Fruit fly (Drosophila melanogaster) whole organism, embryonic: ENCODE measurements around the gene CG13252.

ENCODE experiments used
- Atf-2 ChIP-seq: fragments of 200-800 bp; sonication (Bioruptor generic); optimal IDR thresholded peaks from 2 replicates; lab custom pipeline; 2016; ENCODE audit warnings: missing biosample characterization, missing genetic modification characterization
- B-H1 ChIP-seq: fragments of 200-800 bp; sonication (Bioruptor generic); IDR thresholded peaks from 3 replicates; pipeline ENCODE4 v1.3.6; 2022; ENCODE audit warnings: missing biosample characterization, missing genetic modification characterization
- CG11695 ChIP-seq: fragments of 200-800 bp; sonication (Bioruptor generic); IDR thresholded peaks from 3 replicates; pipeline ENCODE4 v1.3.6; 2022; ENCODE audit warnings: missing biosample characterization, missing genetic modification characterization
- CG11723 ChIP-seq: fragments of 200-800 bp; sonication (Bioruptor generic); optimal IDR thresholded peaks from 2 replicates; lab custom pipeline; 2017; ENCODE audit warnings: missing biosample characterization, mild to moderate bottlenecking, missing genetic modification characterization
- CG13123 ChIP-seq: fragments of 200-800 bp; sonication (Bioruptor generic); optimal IDR thresholded peaks from 2 replicates; lab custom pipeline; 2016; ENCODE audit warnings: missing biosample characterization, missing genetic modification characterization
- CG14441 ChIP-seq: fragments of 200-800 bp; sonication (Bioruptor generic); IDR thresholded peaks from 2 replicates; pipeline ENCODE4 v1.3.6; 2022; ENCODE audit warnings: missing biosample characterization, missing genetic modification characterization
- CG15011 ChIP-seq: fragments of 200-800 bp; sonication (Bioruptor generic); optimal IDR thresholded peaks from 3 replicates; lab custom pipeline; 2018; ENCODE audit warnings: missing biosample characterization, mild to moderate bottlenecking, missing genetic modification characterization
- CG15601 ChIP-seq: fragments of 200-800 bp; sonication (Bioruptor generic); optimal IDR thresholded peaks from 3 replicates; lab custom pipeline; 2019; ENCODE audit warnings: missing biosample characterization, mild to moderate bottlenecking, missing genetic modification characterization, moderate library complexity
- CG15696 ChIP-seq: fragments of 200-800 bp; sonication (Bioruptor generic); optimal IDR thresholded peaks from 2 replicates; lab custom pipeline; 2019; ENCODE audit warnings: missing biosample characterization, mild to moderate bottlenecking, missing genetic modification characterization, moderate library complexity
- CG17361 ChIP-seq: fragments of 200-800 bp; sonication (Bioruptor generic); IDR thresholded peaks from 3 replicates; pipeline ENCODE4 v1.3.6; 2022; ENCODE audit warnings: missing biosample characterization, missing genetic modification characterization
- CG2129 ChIP-seq: fragments of 200-800 bp; sonication (Bioruptor generic); IDR thresholded peaks from 2 replicates; pipeline ENCODE4 v1.3.6; 2022; ENCODE audit warnings: missing biosample characterization, missing genetic modification characterization; ENCODE audit not compliant: partially characterized antibody
- CG2889 ChIP-seq: fragments of 200-800 bp; sonication (Bioruptor generic); IDR thresholded peaks from 3 replicates; pipeline ENCODE4 v1.3.6; 2022; ENCODE audit warnings: missing biosample characterization, missing genetic modification characterization
- CG31224 ChIP-seq: fragments of 200-800 bp; sonication (Bioruptor generic); IDR thresholded peaks from 2 replicates; pipeline ENCODE4 v1.3.6; 2022; ENCODE audit warnings: missing biosample characterization, missing genetic modification characterization
- CG31388 ChIP-seq: fragments of 200-800 bp; sonication (Bioruptor generic); optimal IDR thresholded peaks from 2 replicates; lab custom pipeline; 2016; ENCODE audit warnings: missing biosample characterization, missing genetic modification characterization
- CG4820 ChIP-seq: fragments of 200-800 bp; sonication (Bioruptor generic); optimal IDR thresholded peaks from 3 replicates; lab custom pipeline; 2016; ENCODE audit warnings: missing biosample characterization, missing genetic modification characterization
- CG4854 ChIP-seq: fragments of 200-800 bp; sonication (Bioruptor generic); optimal IDR thresholded peaks from 2 replicates; lab custom pipeline; 2016; ENCODE audit warnings: missing biosample characterization, missing genetic modification characterization, inconsistent platforms
- CG7271 ChIP-seq: fragments of 200-800 bp; sonication (Bioruptor generic); optimal IDR thresholded peaks from 2 replicates; lab custom pipeline; 2018; ENCODE audit warnings: missing biosample characterization, mild to moderate bottlenecking, missing genetic modification characterization, moderate library complexity
- CG7963 ChIP-seq: fragments of 200-800 bp; sonication (Bioruptor generic); IDR thresholded peaks from 3 replicates; pipeline ENCODE4 v1.3.6; 2022; ENCODE audit warnings: missing biosample characterization, missing genetic modification characterization; ENCODE audit not compliant: partially characterized antibody
- CG9727 ChIP-seq: fragments of 200-800 bp; sonication (Bioruptor generic); optimal IDR thresholded peaks from 3 replicates; lab custom pipeline; 2017; ENCODE audit warnings: missing biosample characterization, mild to moderate bottlenecking, missing genetic modification characterization
- D19B ChIP-seq: fragments of 200-800 bp; sonication (Bioruptor generic); optimal IDR thresholded peaks from 2 replicates; lab custom pipeline; 2017; ENCODE audit warnings: missing biosample characterization, mild to moderate bottlenecking, missing genetic modification characterization
- Deaf1 ChIP-seq: fragments of 200-800 bp; optimal IDR thresholded peaks from 3 replicates; lab custom pipeline; 2019; ENCODE audit warnings: missing biosample characterization, mild to moderate bottlenecking, missing genetic modification characterization, moderate library complexity
- Dek ChIP-seq: fragments of 200-800 bp; sonication (Bioruptor generic); optimal IDR thresholded peaks from 3 replicates; lab custom pipeline; 2019; ENCODE audit warnings: missing biosample characterization, mild to moderate bottlenecking, missing genetic modification characterization, moderate library complexity
- Doc2 ChIP-seq: fragments of 200-800 bp; sonication (Bioruptor generic); IDR thresholded peaks from 2 replicates; pipeline ENCODE4 v1.3.6; 2022; ENCODE audit warnings: missing biosample characterization, missing genetic modification characterization
- Hmr ChIP-seq: fragments of 200-800 bp; sonication (Bioruptor generic); optimal IDR thresholded peaks from 3 replicates; lab custom pipeline; 2017; ENCODE audit warnings: mild to moderate bottlenecking, missing biosample characterization, missing genetic modification reagents, missing genetic modification characterization
- Nf-YA ChIP-seq: fragments of 200-800 bp; sonication (Bioruptor generic); IDR thresholded peaks from 2 replicates; pipeline ENCODE4 v1.3.6; 2022; ENCODE audit warnings: missing biosample characterization, missing genetic modification characterization
- Optix ChIP-seq: fragments of 200-800 bp; sonication (Bioruptor generic); IDR thresholded peaks from 3 replicates; pipeline ENCODE4 v1.3.6; 2022; ENCODE audit warnings: missing biosample characterization, missing genetic modification characterization
- Rx ChIP-seq: fragments of 200-800 bp; sonication (Bioruptor generic); IDR thresholded peaks from 2 replicates; pipeline ENCODE4 v1.3.6; 2022; ENCODE audit warnings: missing biosample characterization, missing genetic modification characterization
- Sox102F ChIP-seq: fragments of 200-800 bp; sonication (Bioruptor generic); optimal IDR thresholded peaks from 2 replicates; lab custom pipeline; 2018; ENCODE audit warnings: missing biosample characterization, mild to moderate bottlenecking, missing genetic modification characterization, moderate library complexity
- Sry-β ChIP-seq: fragments of 200-800 bp; sonication (Bioruptor generic); optimal IDR thresholded peaks from 2 replicates; lab custom pipeline; 2018; ENCODE audit warnings: missing biosample characterization, mild to moderate bottlenecking, missing genetic modification characterization, moderate library complexity
- Vsx1 ChIP-seq: fragments of 200-800 bp; sonication (Bioruptor generic); optimal IDR thresholded peaks from 2 replicates; lab custom pipeline; 2017; ENCODE audit warnings: missing biosample characterization, mild to moderate bottlenecking, missing genetic modification characterization, missing genetic modification reagents
- YL-1 ChIP-seq: fragments of 200-800 bp; sonication (Bioruptor generic); optimal IDR thresholded peaks from 3 replicates; lab custom pipeline; 2017; ENCODE audit warnings: missing biosample characterization, mild to moderate bottlenecking, missing genetic modification characterization
- al ChIP-seq: fragments of 200-800 bp; sonication (Bioruptor generic); IDR thresholded peaks from 2 replicates; pipeline ENCODE4 v1.3.6; 2022; ENCODE audit warnings: missing biosample characterization, missing genetic modification characterization
- dan ChIP-seq: fragments of 200-800 bp; sonication (Bioruptor generic); IDR thresholded peaks from 2 replicates; pipeline ENCODE4 v1.3.6; 2022; ENCODE audit warnings: missing biosample characterization, missing genetic modification characterization
- dmrt11E ChIP-seq: fragments of 200-800 bp; sonication (Bioruptor generic); optimal IDR thresholded peaks from 3 replicates; lab custom pipeline; 2018; ENCODE audit warnings: missing biosample characterization, mild to moderate bottlenecking, missing genetic modification characterization, moderate library complexity
- esg ChIP-seq: fragments of 200-800 bp; sonication (Bioruptor generic); conservative IDR thresholded peaks from 2 replicates; pipeline ENCODE4 v1.3.6; 2022; ENCODE audit warnings: missing biosample characterization, missing genetic modification characterization
- fru ChIP-seq: fragments of >200 bp; optimal IDR thresholded peaks from 2 replicates; lab custom pipeline; 2017
- lov ChIP-seq, 2 experiments: fragments of 200-800 bp in 1 of 2; fragments of >200 bp in 1 of 2; sonication (Bioruptor generic) in 1 of 2; IDR thresholded peaks in 1 of 2; optimal IDR thresholded peaks in 1 of 2; 2 replicates in 1 of 2; 3 replicates in 1 of 2; pipeline versions ENCODE4 v1.3.6 to Lab custom; 2017 to 2022; ENCODE audit warnings: missing biosample characterization in 1 of 2, missing genetic modification characterization in 1 of 2
- luna ChIP-seq: fragments of 200-800 bp; sonication (Bioruptor generic); optimal IDR thresholded peaks from 2 replicates; lab custom pipeline; 2016; ENCODE audit warnings: missing biosample characterization, missing genetic modification characterization
- pho ChIP-seq: fragments of 200-800 bp; sonication (Bioruptor generic); optimal IDR thresholded peaks from 2 replicates; lab custom pipeline; 2016; ENCODE audit warnings: missing biosample characterization, missing genetic modification characterization
- prd ChIP-seq, 3 experiments: fragments of >200 bp in 2 of 3; fragments of 200-800 bp in 1 of 3; sonication (Bioruptor generic) in 1 of 3; optimal IDR thresholded peaks in 2 of 3; IDR thresholded peaks in 1 of 3; 2 replicates in 2 of 3; 3 replicates in 1 of 3; pipeline versions ENCODE4 v1.3.6 to Lab custom; 2017 to 2022; ENCODE audit warnings: missing biosample characterization in 1 of 3, missing genetic modification characterization in 1 of 3
- row ChIP-seq: fragments of 200-800 bp; sonication (Bioruptor generic); IDR thresholded peaks from 3 replicates; pipeline ENCODE4 v1.3.6; 2022; ENCODE audit warnings: missing biosample characterization, missing genetic modification characterization
- run ChIP-seq: fragments of 200-800 bp; sonication (Bioruptor generic); optimal IDR thresholded peaks from 3 replicates; lab custom pipeline; 2018; ENCODE audit warnings: missing biosample characterization, mild to moderate bottlenecking, missing genetic modification characterization
- salm ChIP-seq: fragments of 200-800 bp; sonication (Bioruptor generic); optimal IDR thresholded peaks from 2 replicates; lab custom pipeline; 2018; ENCODE audit warnings: missing biosample characterization, mild to moderate bottlenecking, missing genetic modification characterization
- sens ChIP-seq: fragments of 200-800 bp; sonication (Bioruptor generic); peaks from one replicate; lab custom pipeline; 2016; ENCODE audit warnings: missing biosample characterization, missing genetic modification characterization
- sens-2 ChIP-seq: fragments of 200-800 bp; sonication (Bioruptor generic); IDR thresholded peaks from 2 replicates; pipeline ENCODE4 v1.3.6; 2022; ENCODE audit warnings: missing biosample characterization, missing genetic modification characterization
- tin ChIP-seq: fragments of 200-800 bp; sonication (Bioruptor generic); optimal IDR thresholded peaks from 3 replicates; lab custom pipeline; 2016; ENCODE audit warnings: missing biosample characterization, missing genetic modification characterization
- trem ChIP-seq: fragments of 200-800 bp; optimal IDR thresholded peaks from 3 replicates; lab custom pipeline; 2019; ENCODE audit warnings: missing biosample characterization, mild to moderate bottlenecking, missing genetic modification characterization, moderate library complexity

Gene CG13252

dm6 chr3L:20784812-20785671, 54.7 kb downstream of the CG13252 start (continued):
- TF ChIP-seq Hmr = peak; percentile 58
- peak; percentile 35; the same call in 1 of the 2 replicates for TF ChIP-seq sens-2 (GFP tag; lab: Robert Waterston, UW)
- no peak; the same call in 2 of the 3 replicates for TF ChIP-seq B-H1 (GFP tag; lab: Robert Waterston, UW)
- peak; percentile 35 for TF ChIP-seq CG15696 (tag; lab: Kevin White, UChicago)
- TF ChIP-seq D19B = peak; percentile 30
- TF ChIP-seq Doc2 (GFP tag; lab: Robert Waterston, UW) = no peak
- peak; percentile 2 for TF ChIP-seq CG4854
- peak; percentile 4 for TF ChIP-seq luna
- no peak for TF ChIP-seq CG15011 (GFP tag; lab: Kevin White, UChicago)
- no peak for TF ChIP-seq CG2889 (GFP tag; lab: Robert Waterston, UW)
- TF ChIP-seq Dek (tag; lab: Kevin White, UChicago) = peak; percentile 67
- no peak for TF ChIP-seq lov (optimal IDR thresholded peaks at IDR 0.05; lab: Kevin White, UChicago)
- TF ChIP-seq lov (GFP tag; IDR thresholded peaks at IDR 0.05; lab: Robert Waterston, UW) = no peak
- TF ChIP-seq fru (lab: Kevin White, UChicago) = no peak
- no peak for TF ChIP-seq Sox102F (GFP tag; lab: Kevin White, UChicago)
- no peak for TF ChIP-seq al (GFP tag; lab: Robert Waterston, UW)
- no peak for TF ChIP-seq Atf-2 (GFP tag; lab: Kevin White, UChicago)
- TF ChIP-seq dmrt11E (tag; lab: Kevin White, UChicago) = peak; percentile 44
- TF ChIP-seq CG7271 = no peak
- TF ChIP-seq CG9727 (GFP tag; lab: Kevin White, UChicago) = peak; percentile 60
- TF ChIP-seq dan (GFP tag; lab: Robert Waterston, UW) = no peak
- TF ChIP-seq CG31224 (GFP tag; lab: Robert Waterston, UW) = no peak
- TF ChIP-seq CG4820 (GFP tag; lab: Kevin White, UChicago) = no peak
- peak; percentile 41; the same call in 1 of the 3 replicates for TF ChIP-seq CG11695 (GFP tag; lab: Robert Waterston, UW)
- no peak for TF ChIP-seq prd (optimal IDR thresholded peaks at IDR 0.05; lab: Kevin White, UChicago)
- TF ChIP-seq prd (GFP tag; IDR thresholded peaks at IDR 0.05; lab: Robert Waterston, UW) = peak; percentile 47; the same call in 2 of the 3 replicates
- peak; percentile 9 for TF ChIP-seq YL-1 (GFP tag; lab: Kevin White, UChicago)
- peak; percentile 49 for TF ChIP-seq CG15601 (tag; lab: Kevin White, UChicago)
- TF ChIP-seq row (GFP tag; lab: Robert Waterston, UW) = peak; percentile 93
- TF ChIP-seq CG11723 (GFP tag; lab: Kevin White, UChicago) = no peak
- peak; percentile 35 for TF ChIP-seq Deaf1 (tag; lab: Kevin White, UChicago)
- peak; percentile 10 for TF ChIP-seq salm
- no peak for TF ChIP-seq Nf-YA (GFP tag; lab: Robert Waterston, UW)
- peak; percentile 63 for TF ChIP-seq sens (GFP tag; lab: Kevin White, UChicago)
- TF ChIP-seq pho (GFP tag; lab: Kevin White, UChicago) = peak; percentile 44
- TF ChIP-seq CG17361 = peak; percentile 77; the same call in 2 of the 3 replicates
- no peak for TF ChIP-seq tin (GFP tag; lab: Kevin White, UChicago)
- TF ChIP-seq Rx (GFP tag; lab: Robert Waterston, UW) = no peak
- no peak for TF ChIP-seq CG13123 (GFP tag; lab: Kevin White, UChicago)
- peak; percentile 100 for TF ChIP-seq Sry-β
- TF ChIP-seq CG14441 (GFP tag; lab: Robert Waterston, UW) = no peak
- no peak for TF ChIP-seq run (tag; lab: Kevin White, UChicago)
- TF ChIP-seq CG7963 (GFP tag; lab: Robert Waterston, UW) = no peak
- TF ChIP-seq trem (tag; lab: Kevin White, UChicago) = peak; percentile 39
- no peak for TF ChIP-seq CG2129
- TF ChIP-seq Vsx1 (GFP tag; lab: Kevin White, UChicago) = peak; percentile 13
- TF ChIP-seq CG31388 (GFP tag; lab: Kevin White, UChicago) = no peak
- TF ChIP-seq Optix (GFP tag; lab: Robert Waterston, UW) = no peak
- TF ChIP-seq esg (GFP tag; lab: Robert Waterston, UW) = no peak
- TF ChIP-seq, all 482 proteins: peak for 219
